Worm (Caenorhabditis elegans) whole organism, young adult: Measurements from ENCODE around the gene col-71.
A peak's percentile ranks its signal among the peaks of the same experiment; 100 is the strongest.

ENCODE experiments used
- F33H1.4 ChIP-seq: fragments of 200-800 bp; sonication (Bioruptor generic); IDR thresholded peaks from 2 replicates; pipeline ENCODE4 v1.3.6; 2022; ENCODE audit warnings: missing genetic modification reagents, missing genetic modification characterization, missing compliant biosample characterization
- K11D2.4 ChIP-seq: fragments of 200-800 bp; sonication (Bioruptor generic); IDR thresholded peaks from 2 replicates; pipeline ENCODE4 v1.3.6; 2022; ENCODE audit warnings: missing genetic modification reagents, missing genetic modification characterization, missing compliant biosample characterization
- T07F8.4 ChIP-seq: sonication (generic microtip); optimal IDR thresholded peaks from 2 replicates; lab custom pipeline; 2016; ENCODE audit warnings: mild to moderate bottlenecking, missing genetic modification characterization, moderate library complexity, missing compliant biosample characterization
- Y79H2A.3 ChIP-seq: fragments of 200-800 bp; sonication (Bioruptor generic); conservative IDR thresholded peaks from 2 replicates; pipeline ENCODE4 v1.3.6; 2022; ENCODE audit warnings: missing genetic modification reagents, missing genetic modification characterization, missing compliant biosample characterization
- ZK185.1 ChIP-seq: sonication (generic microtip); optimal IDR thresholded peaks from 2 replicates; lab custom pipeline; 2016; ENCODE audit warnings: mild to moderate bottlenecking, missing genetic modification characterization, missing compliant biosample characterization; ENCODE audit not compliant: poor library complexity, severe bottlenecking
- aptf-3 ChIP-seq: fragments of 200-800 bp; sonication (Bioruptor generic); IDR thresholded peaks from 2 replicates; pipeline ENCODE4 v1.3.6; 2022; ENCODE audit warnings: missing genetic modification characterization, missing compliant biosample characterization
- atf-7 ChIP-seq: sonication (generic microtip); optimal IDR thresholded peaks from 2 replicates; lab custom pipeline; 2017; ENCODE audit warnings: mild to moderate bottlenecking, missing genetic modification characterization, missing compliant biosample characterization
- attf-3 ChIP-seq: fragments of 200-800 bp; sonication (Bioruptor generic); conservative IDR thresholded peaks from 2 replicates; pipeline ENCODE4 v1.3.6; 2022; ENCODE audit warnings: missing genetic modification reagents, missing genetic modification characterization, missing compliant biosample characterization
- bed-2 ChIP-seq: fragments of 200-800 bp; sonication (Bioruptor generic); IDR thresholded peaks from 2 replicates; pipeline ENCODE4 v1.3.6; 2022; ENCODE audit warnings: missing genetic modification reagents, missing genetic modification characterization, missing compliant biosample characterization
- ceh-40 ChIP-seq: fragments of 200-800 bp; sonication (Bioruptor generic); IDR thresholded peaks from 2 replicates; pipeline ENCODE4 v1.3.6; 2022; ENCODE audit warnings: missing genetic modification characterization, missing compliant biosample characterization
- ceh-58 ChIP-seq: fragments of 200-800 bp; sonication (Bioruptor generic); IDR thresholded peaks from 2 replicates; pipeline ENCODE4 v1.3.6; 2022; ENCODE audit warnings: missing genetic modification characterization, missing compliant biosample characterization
- ceh-79 ChIP-seq: sonication (generic microtip); optimal IDR thresholded peaks from 2 replicates; lab custom pipeline; 2017; ENCODE audit warnings: mild to moderate bottlenecking, missing genetic modification characterization, missing compliant biosample characterization
- dpl-1 ChIP-seq: fragments of 150-350 bp; optimal IDR thresholded peaks from 2 replicates; lab custom pipeline; 2014; ENCODE audit warnings: missing biosample characterization, missing genetic modification reagents, missing genetic modification characterization
- ekl-4 ChIP-seq: fragments of 200-800 bp; sonication (Bioruptor generic); IDR thresholded peaks from 2 replicates; pipeline ENCODE4 v1.3.6; 2022; ENCODE audit warnings: missing genetic modification reagents, missing genetic modification characterization, missing compliant biosample characterization
- fkh-3 ChIP-seq: sonication (generic microtip); optimal IDR thresholded peaks from 2 replicates; lab custom pipeline; 2016; ENCODE audit warnings: mild to moderate bottlenecking, missing genetic modification characterization, missing compliant biosample characterization
- gei-17 ChIP-seq: fragments of 200-800 bp; sonication (Bioruptor generic); optimal IDR thresholded peaks from 2 replicates; lab custom pipeline; 2018; ENCODE audit warnings: mild to moderate bottlenecking, missing genetic modification characterization, missing compliant biosample characterization
- hlh-26 ChIP-seq: fragments of 200-800 bp; sonication (Bioruptor generic); conservative IDR thresholded peaks from 2 replicates; pipeline ENCODE4 v1.3.6; 2022; ENCODE audit warnings: missing genetic modification reagents, missing genetic modification characterization, missing compliant biosample characterization
- hmg-1.2 ChIP-seq: fragments of 200-800 bp; sonication (Bioruptor generic); IDR thresholded peaks from 2 replicates; pipeline ENCODE4 v1.3.6; 2022; ENCODE audit warnings: missing genetic modification reagents, missing genetic modification characterization, missing compliant biosample characterization
- hmg-20 ChIP-seq: fragments of 200-800 bp; sonication (Bioruptor generic); IDR thresholded peaks from 2 replicates; pipeline ENCODE4 v1.3.6; 2022; ENCODE audit warnings: missing genetic modification reagents, missing genetic modification characterization, missing compliant biosample characterization
- let-607 ChIP-seq, 2 experiments: fragments of 200-800 bp in 1 of 2; sonication (Bioruptor generic) in 1 of 2; sonication (generic microtip) in 1 of 2; optimal IDR thresholded peaks; 2 replicates each; lab custom pipeline; 2016 to 2018; ENCODE audit warnings: mild to moderate bottlenecking in 2 of 2, missing compliant biosample characterization in 2 of 2, missing genetic modification characterization in 2 of 2, moderate library complexity in 2 of 2, missing genotype in 1 of 2
- lin-26 ChIP-seq: fragments of 200-800 bp; sonication (Bioruptor generic); IDR thresholded peaks from 2 replicates; pipeline ENCODE4 v1.3.6; 2022; ENCODE audit warnings: missing genetic modification reagents, missing genetic modification characterization, missing compliant biosample characterization
- lir-1 ChIP-seq: fragments of 200-800 bp; sonication (Bioruptor generic); conservative IDR thresholded peaks from 2 replicates; pipeline ENCODE4 v1.3.6; 2022; ENCODE audit warnings: missing genetic modification reagents, missing genetic modification characterization, missing compliant biosample characterization
- madf-10 ChIP-seq: sonication (generic microtip); optimal IDR thresholded peaks from 2 replicates; lab custom pipeline; 2016; ENCODE audit warnings: mild to moderate bottlenecking, missing genetic modification characterization, missing compliant biosample characterization
- madf-6 ChIP-seq: fragments of 200-800 bp; sonication (Bioruptor generic); IDR thresholded peaks from 2 replicates; pipeline ENCODE4 v1.3.6; 2022; ENCODE audit warnings: missing genetic modification reagents, missing genetic modification characterization, missing compliant biosample characterization
- mxl-1 ChIP-seq: sonication (generic microtip); optimal IDR thresholded peaks from 2 replicates; lab custom pipeline; 2016; ENCODE audit warnings: missing genetic modification characterization, missing compliant biosample characterization
- nhr-179 ChIP-seq: sonication (generic microtip); optimal IDR thresholded peaks from 2 replicates; lab custom pipeline; 2016; ENCODE audit warnings: mild to moderate bottlenecking, missing genetic modification characterization, missing compliant biosample characterization
- nhr-27 ChIP-seq: fragments of 200-800 bp; sonication (Bioruptor generic); optimal IDR thresholded peaks from 2 replicates; lab custom pipeline; 2018; ENCODE audit warnings: mild to moderate bottlenecking, missing genetic modification characterization, moderate library complexity, missing compliant biosample characterization
- nhr-90 ChIP-seq: sonication (generic microtip); optimal IDR thresholded peaks from 2 replicates; lab custom pipeline; 2016; ENCODE audit warnings: missing genotype, mild to moderate bottlenecking, missing genetic modification characterization, missing compliant biosample characterization
- pha-4 ChIP-seq: fragments of 150-350 bp; sonication (generic microtip); optimal IDR thresholded peaks from 2 replicates; lab custom pipeline; 2014; ENCODE audit warnings: missing biosample characterization, missing genetic modification reagents, missing genetic modification characterization
- rec-8 ChIP-seq, 2 experiments: sonication (generic microtip); optimal IDR thresholded peaks; 2 replicates each; lab custom pipeline; 2016; ENCODE audit warnings: mild to moderate bottlenecking in 2 of 2, missing genetic modification characterization in 2 of 2, missing genetic modification reagents in 2 of 2, missing genotype in 2 of 2, missing biosample characterization in 1 of 2, missing compliant biosample characterization in 1 of 2, moderate library complexity in 1 of 2
- rpc-1 ChIP-seq, 2 experiments: fragments of 150-350 bp in 1 of 2; sonication (generic microtip) in 1 of 2; optimal IDR thresholded peaks; 2 replicates each; lab custom pipeline; 2014 to 2018; ENCODE audit warnings: missing biosample characterization in 1 of 2, missing genetic modification characterization in 1 of 2, missing genetic modification reagents in 1 of 2, missing genotype in 1 of 2
- sea-2 ChIP-seq: fragments of 200-800 bp; sonication (Bioruptor generic); IDR thresholded peaks from 2 replicates; pipeline ENCODE4 v1.3.6; 2022; ENCODE audit warnings: missing genetic modification characterization, missing compliant biosample characterization
- somi-1 ChIP-seq: fragments of 200-800 bp; sonication (Bioruptor generic); optimal IDR thresholded peaks from 2 replicates; lab custom pipeline; 2018; ENCODE audit warnings: mild to moderate bottlenecking, missing genetic modification characterization, missing compliant biosample characterization
- tbx-9 ChIP-seq: sonication (generic microtip); optimal IDR thresholded peaks from 2 replicates; lab custom pipeline; 2016; ENCODE audit warnings: borderline replicate concordance, missing genetic modification characterization, inconsistent platforms, missing compliant biosample characterization
- ztf-25 ChIP-seq: fragments of 200-800 bp; sonication (Bioruptor generic); IDR thresholded peaks from 2 replicates; pipeline ENCODE4 v1.3.6; 2022; ENCODE audit warnings: missing genetic modification reagents, missing genetic modification characterization, missing compliant biosample characterization
- ztf-28 ChIP-seq: fragments of 200-800 bp; sonication (Bioruptor generic); IDR thresholded peaks from 2 replicates; pipeline ENCODE4 v1.3.6; 2022; ENCODE audit warnings: missing genetic modification reagents, missing genetic modification characterization, missing compliant biosample characterization
- ztf-6 ChIP-seq: fragments of 200-800 bp; sonication (Bioruptor generic); IDR thresholded peaks from 2 replicates; pipeline ENCODE4 v1.3.6; 2022; ENCODE audit warnings: missing genetic modification reagents, missing genetic modification characterization, missing compliant biosample characterization

col-71 gene

ce11 chrII:3518961-3519544, 16.7 kb upstream of the col-71 start, which contains the start of gene clec-126 (continued):
- no peak for TF ChIP-seq bed-2 (GFP tag; lab: Robert Waterston, UW)
- TF ChIP-seq ZK185.1 (tag; lab: Kevin White, UChicago), result peak; percentile 62
- peak; percentile 42 for TF ChIP-seq fkh-3 (tag; lab: Kevin White, UChicago)
- peak; percentile 11 to 75 for TF ChIP-seq let-607 (tag; optimal IDR thresholded peaks at IDR 0.05; lab: Kevin White, UChicago)
- peak; percentile 62; the same call in 1 of the 2 replicates for TF ChIP-seq attf-3
- peak; percentile 80 for TF ChIP-seq ztf-6 (GFP tag; lab: Robert Waterston, UW)
- TF ChIP-seq ztf-25, result no peak
- TF ChIP-seq hlh-26 (GFP tag; lab: Robert Waterston, UW), result no peak
- 0 out of 2 replicates have a peak, but pooled peaks have one; percentile 47 for TF ChIP-seq hmg-20
- TF ChIP-seq ceh-58 (GFP tag; lab: Robert Waterston, UW), result no peak
- TF ChIP-seq tbx-9 (tag; lab: Kevin White, UChicago), result no peak
- 0 out of 2 replicates have a peak, but pooled peaks have one; percentile 57 for TF ChIP-seq ztf-28
- TF ChIP-seq lin-26 (GFP tag; lab: Robert Waterston, UW), result peak; percentile 87
- peak; percentile 73 for TF ChIP-seq gei-17 (GFP tag; lab: Kevin White, UChicago)
- TF ChIP-seq somi-1 (GFP tag; lab: Kevin White, UChicago), result peak; percentile 77
- no peak for TF ChIP-seq sea-2 (GFP tag; lab: Robert Waterston, UW)
- TF ChIP-seq mxl-1 (tag; lab: Kevin White, UChicago), result peak; percentile 78
- peak; percentile 96 for TF ChIP-seq nhr-90 (tag; lab: Kevin White, UChicago)
- peak; percentile 90 for TF ChIP-seq T07F8.4 (tag; lab: Kevin White, UChicago)
- peak; percentile 11 for TF ChIP-seq pha-4 (tag; lab: Kevin White, UChicago)
- no peak for TF ChIP-seq Y79H2A.3 (GFP tag; lab: Robert Waterston, UW)
- TF ChIP-seq K11D2.4, result peak; percentile 50; the same call in 1 of the 2 replicates
- peak; percentile 53 for TF ChIP-seq nhr-179
- peak; percentile 71 for TF ChIP-seq madf-6
- TF ChIP-seq rec-8 (tag; optimal IDR thresholded peaks at IDR 0.05; lab: Kevin White, UChicago), result peak; percentile 66 to 75
- TF ChIP-seq nhr-27, result no peak
- no peak for TF ChIP-seq aptf-3
- TF ChIP-seq lir-1 (GFP tag; lab: Robert Waterston, UW), result 0 out of 2 replicates have a peak, but pooled peaks have one; percentile 49
- TF ChIP-seq ekl-4 (GFP tag; lab: Robert Waterston, UW), result peak; percentile 83
- TF ChIP-seq atf-7, result peak; percentile 93
- TF ChIP-seq ceh-79 (tag; lab: Kevin White, UChicago), result peak; percentile 49
- peak; percentile 42 for TF ChIP-seq F33H1.4 (GFP tag; lab: Robert Waterston, UW)

ce11 chrII:3516175-3516574, 13.8 kb upstream of the col-71 start:
- TF ChIP-seq hmg-1.2, result peak; percentile 90
- no peak for TF ChIP-seq rpc-1 (optimal IDR thresholded peaks at IDR 0.05; lab: Kevin White, UChicago)
- no peak for TF ChIP-seq rpc-1 (tag; optimal IDR thresholded peaks at IDR 0.05; lab: Kevin White, UChicago)

- peak; percentile 75 for TF ChIP-seq hmg-1.2
- no peak for TF ChIP-seq T07F8.4 (tag; lab: Kevin White, UChicago)
- no peak for TF ChIP-seq nhr-179
- TF ChIP-seq madf-10 (tag; lab: Kevin White, UChicago), result no peak
- TF ChIP-seq dpl-1 (GFP tag; lab: Kevin White, UChicago), result no peak
- no peak for TF ChIP-seq ceh-40 (GFP tag; lab: Robert Waterston, UW)
Observed at ce11 chrII:3515384-3516053, 13.1 kb upstream of the col-71 start, which contains the start of the genes Y49F6B.14 and clec-125. TSS of gene Y49F6B.14 (minus strand) at chrII:3515484. TSS of gene clec-125 (plus strand) at chrII:3516003.
